Fruit fly (Drosophila melanogaster): ENCODE data around the gene CG13609.

Gene CG13609

dm6 chr3R:24231206-24231502, 4.3 kb downstream of the CG13609 start:
- TF ChIP-seq CG32264 (GFP tag; optimal IDR thresholded peaks at IDR 0.05) (no peak), rgr (GFP tag; optimal IDR thresholded peaks at IDR 0.05) (peak; percentile 39), CG9705 (GFP tag; optimal IDR thresholded peaks at IDR 0.05) (no peak), woc (GFP tag; optimal IDR thresholded peaks at IDR 0.05) (no peak), dsf (GFP tag; optimal IDR thresholded peaks at IDR 0.05; ENCODE audit: borderline replicate concordance) (no peak), Abd-B (GFP tag; optimal IDR thresholded peaks at IDR 0.05) (no peak), N (GFP tag; optimal IDR thresholded peaks at IDR 0.05) (peak; percentile 59), jim (GFP tag; optimal IDR thresholded peaks at IDR 0.05) (no peak), usp (GFP tag; optimal IDR thresholded peaks at IDR 0.05) (no peak), Hr83 (GFP tag; optimal IDR thresholded peaks at IDR 0.05; ENCODE audit: poor library complexity, severe bottlenecking) (peak; percentile 59), Jra (GFP tag; optimal IDR thresholded peaks at IDR 0.05) (peak; percentile 35), ey (GFP tag; optimal IDR thresholded peaks at IDR 0.05) (no peak), br (GFP tag; optimal IDR thresholded peaks at IDR 0.05) (no peak), sv (GFP tag; optimal IDR thresholded peaks at IDR 0.05) (no peak), Rel (GFP tag; optimal IDR thresholded peaks at IDR 0.05) (no peak), Rel (tag; optimal IDR thresholded peaks at IDR 0.05) (no peak), Dif (GFP tag; optimal IDR thresholded peaks at IDR 0.05; ENCODE audit: partially characterized antibody) (peak; percentile 7), fru (GFP tag; optimal IDR thresholded peaks at IDR 0.05) (no peak), Dfd (GFP tag; optimal IDR thresholded peaks at IDR 0.05) (peak; percentile 56), foxo (GFP tag; optimal IDR thresholded peaks at IDR 0.05) (no peak), dmrt93B (GFP tag; optimal IDR thresholded peaks at IDR 0.05) (no peak), Hnf4 (GFP tag; optimal IDR thresholded peaks at IDR 0.05) (peak; percentile 14), psq (GFP tag; optimal IDR thresholded peaks at IDR 0.05) (peak; percentile 96), h (GFP tag; optimal IDR thresholded peaks at IDR 0.05) (peak; percentile 2), sage (GFP tag; optimal IDR thresholded peaks at IDR 0.05) (no peak), Vsx2 (GFP tag; optimal IDR thresholded peaks at IDR 0.05; ENCODE audit: partially characterized antibody) (no peak), GATAd (GFP tag; optimal IDR thresholded peaks at IDR 0.05) (no peak), dl (GFP tag; optimal IDR thresholded peaks at IDR 0.05; ENCODE audit: insufficient read depth in 1 of 2, partially characterized antibody in 2 of 2) (no peak), OdsH (GFP tag; optimal IDR thresholded peaks at IDR 0.05) (no peak), Mio (GFP tag; optimal IDR thresholded peaks at IDR 0.05) (no peak)

DNA sequence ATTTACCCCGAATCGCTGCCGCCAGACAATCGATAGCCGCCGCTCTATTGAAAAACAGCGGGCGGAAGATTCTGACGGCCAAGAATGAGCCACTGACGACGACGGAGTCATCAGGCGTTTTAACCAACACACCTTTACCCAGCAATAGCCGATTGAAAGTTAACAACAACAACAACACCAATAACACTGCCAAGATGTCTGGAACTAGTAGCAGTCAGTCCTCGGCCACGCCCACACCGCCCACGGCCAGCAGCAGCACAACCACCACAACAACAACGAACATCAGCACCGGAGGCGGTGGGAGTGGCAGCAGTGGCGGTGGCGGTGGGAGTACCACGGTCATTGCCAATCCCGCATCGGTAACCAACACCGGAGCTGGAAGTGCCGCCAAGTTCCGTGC, 5.1 kb downstream of the CG13609 start:
- no peak for TF ChIP-seq jim (GFP tag; optimal IDR thresholded peaks at IDR 0.05)
- TF ChIP-seq N (GFP tag; optimal IDR thresholded peaks at IDR 0.05): no peak
- no peak for TF ChIP-seq usp (GFP tag; optimal IDR thresholded peaks at IDR 0.05)
- no peak for TF ChIP-seq rgr (GFP tag; optimal IDR thresholded peaks at IDR 0.05)

dm6 chr3R:24233366-24234161, 6.7 kb downstream of the CG13609 start:
- TF ChIP-seq Rel (GFP tag; optimal IDR thresholded peaks at IDR 0.05) (no peak), Rel (tag; optimal IDR thresholded peaks at IDR 0.05) (peak; percentile 90), psq (GFP tag; optimal IDR thresholded peaks at IDR 0.05) (peak; percentile 86), CrebA (GFP tag; optimal IDR thresholded peaks at IDR 0.05; ENCODE audit: borderline replicate concordance) (no peak)

dm6 chr3R:24234162-24234529, 7.3 kb downstream of the CG13609 start:
- TF ChIP-seq Rel (GFP tag; optimal IDR thresholded peaks at IDR 0.05) (no peak), Rel (tag; optimal IDR thresholded peaks at IDR 0.05) (peak; percentile 7), psq (GFP tag; optimal IDR thresholded peaks at IDR 0.05) (peak; percentile 69), fru (GFP tag; optimal IDR thresholded peaks at IDR 0.05) (no peak)

- TF ChIP-seq Dif (GFP tag; optimal IDR thresholded peaks at IDR 0.05; ENCODE audit: partially characterized antibody) (no peak), psq (GFP tag; optimal IDR thresholded peaks at IDR 0.05) (peak; percentile 54), GATAd (GFP tag; optimal IDR thresholded peaks at IDR 0.05) (no peak)
Measured at dm6 chr3R:24234721-24235120, 7.9 kb downstream of the CG13609 start.

All from whole organism, wandering third instar larva.